Worm (Caenorhabditis elegans) whole organism, L1 larva: ENCODE results near the gene ttll-11.

Source experiments
- ceh-88 ChIP-seq: fragments of 200-800 bp; sonication (Bioruptor generic); IDR thresholded peaks from 2 replicates; pipeline ENCODE4 v1.3.6; 2022; ENCODE audit warnings: missing genetic modification characterization, missing compliant biosample characterization
- isw-1 ChIP-seq: fragments of 200-800 bp; sonication (Bioruptor generic); IDR thresholded peaks from 2 replicates; pipeline ENCODE4 v1.3.6; 2022; ENCODE audit warnings: missing genetic modification characterization, missing compliant biosample characterization
- lin-15B ChIP-seq: fragments of 150-350 bp; sonication (generic microtip); optimal IDR thresholded peaks from 3 replicates; lab custom pipeline; 2014; ENCODE audit warnings: missing biosample characterization, missing genetic modification characterization
- mdl-1 ChIP-seq, 2 experiments: fragments of 150-350 bp; optimal IDR thresholded peaks; 2 replicates each; lab custom pipeline; 2014 to 2017; ENCODE audit warnings: missing biosample characterization in 2 of 2, missing genetic modification characterization in 2 of 2, inconsistent platforms in 1 of 2
- nhr-11 ChIP-seq: fragments of 150-350 bp; optimal IDR thresholded peaks from 2 replicates; lab custom pipeline; 2014; ENCODE audit warnings: missing biosample characterization, missing genetic modification characterization
- nhr-19 ChIP-seq: fragments of 200-800 bp; sonication (Bioruptor generic); conservative IDR thresholded peaks from 2 replicates; pipeline ENCODE4 v1.3.6; 2022; ENCODE audit warnings: missing genetic modification characterization, missing compliant biosample characterization
- nhr-77 ChIP-seq: fragments of 150-350 bp; optimal IDR thresholded peaks from 2 replicates; lab custom pipeline; 2014; ENCODE audit warnings: missing biosample characterization, missing genetic modification characterization
- pqm-1 ChIP-seq: sonication (generic microtip); optimal IDR thresholded peaks from 3 replicates; lab custom pipeline; 2017; ENCODE audit warnings: missing biosample characterization, missing genetic modification characterization
- snu-23 ChIP-seq: sonication (generic microtip); optimal IDR thresholded peaks from 2 replicates; lab custom pipeline; 2016; ENCODE audit warnings: missing genetic modification characterization, missing compliant biosample characterization
- zag-1 ChIP-seq: fragments of 150-350 bp; optimal IDR thresholded peaks from 2 replicates; lab custom pipeline; 2014; ENCODE audit warnings: missing biosample characterization, missing genetic modification characterization
- ztf-11 ChIP-seq, 2 experiments: sonication (generic microtip); optimal IDR thresholded peaks; 2 replicates each; lab custom pipeline; 2016 to 2017; ENCODE audit warnings: missing genetic modification characterization in 2 of 2, missing biosample characterization in 1 of 2, missing compliant biosample characterization in 1 of 2

- TF ChIP-seq pqm-1 (tag; lab: Kevin White, UChicago) (no peak), ztf-11 (tag; optimal IDR thresholded peaks at IDR 0.05; lab: Kevin White, UChicago) (no peak), nhr-77 (no peak), nhr-11 (tag; lab: Kevin White, UChicago) (no peak), nhr-19 (no peak), mdl-1 (tag; optimal IDR thresholded peaks at IDR 0.05; lab: Kevin White, UChicago) (no peak), ceh-88 (GFP tag; lab: Robert Waterston, UW) (no peak), snu-23 (no peak), isw-1 (GFP tag; lab: Robert Waterston, UW) (no peak), lin-15B (tag; lab: Kevin White, UChicago) (no peak), zag-1 (no peak)
Measured at ce11 chrIV:8718153-8718552, 20.6 kb downstream of the ttll-11 start, which contains the start of gene H23L24.1.
